Worm (Caenorhabditis elegans) whole organism, L1 larva: ENCODE data around the gene F35C11.4.
A peak's percentile ranks its signal among the peaks of the same experiment; 100 is the strongest.

ENCODE experiments used
- C34B4.2 ChIP-seq: sonication (generic microtip); optimal IDR thresholded peaks from 2 replicates; lab custom pipeline; 2017; ENCODE audit warnings: mild to moderate bottlenecking, missing genetic modification characterization, missing compliant biosample characterization
- F16B12.6 ChIP-seq: fragments of 150-350 bp; optimal IDR thresholded peaks from 2 replicates; lab custom pipeline; 2014; ENCODE audit warnings: missing biosample characterization, missing genetic modification characterization
- blmp-1 ChIP-seq: fragments of 150-350 bp; optimal IDR thresholded peaks from 2 replicates; lab custom pipeline; 2014; ENCODE audit warnings: missing biosample characterization, missing genetic modification characterization
- ceh-63 ChIP-seq: fragments of 200-800 bp; sonication (Bioruptor generic); optimal IDR thresholded peaks from 2 replicates; lab custom pipeline; 2018; ENCODE audit warnings: mild to moderate bottlenecking, missing genetic modification characterization, missing compliant biosample characterization
- ceh-82 ChIP-seq, 3 experiments: fragments of 150-350 bp in 1 of 3; sonication (generic microtip) in 2 of 3; optimal IDR thresholded peaks; 2 replicates each; lab custom pipeline; 2014 to 2017; ENCODE audit warnings: missing biosample characterization in 3 of 3, missing genetic modification characterization in 3 of 3
- ceh-90 ChIP-seq: sonication (generic microtip); optimal IDR thresholded peaks from 2 replicates; lab custom pipeline; 2016; ENCODE audit warnings: missing genetic modification characterization, missing compliant biosample characterization
- efl-1 ChIP-seq, 4 experiments: fragments of 150-350 bp; optimal IDR thresholded peaks in 3 of 4; peaks in 1 of 4; 1 replicate in 1 of 4; 2 replicates in 3 of 4; lab custom pipeline; 2014; ENCODE audit warnings: missing biosample characterization in 2 of 4, missing genetic modification characterization in 2 of 4, missing genetic modification reagents in 2 of 4
- efl-3 ChIP-seq: fragments of 200-800 bp; sonication (Bioruptor generic); optimal IDR thresholded peaks from 2 replicates; lab custom pipeline; 2018; ENCODE audit warnings: mild to moderate bottlenecking, missing genetic modification characterization, missing compliant biosample characterization
- elt-2 ChIP-seq: sonication (generic microtip); optimal IDR thresholded peaks from 2 replicates; lab custom pipeline; 2016; ENCODE audit warnings: missing genetic modification characterization, mild to moderate bottlenecking, inconsistent platforms, missing compliant biosample characterization, missing genetic modification reagents
- elt-3 ChIP-seq, 6 experiments: fragments of 150-350 bp in 1 of 6; sonication (generic microtip); optimal IDR thresholded peaks; 2 replicates each; lab custom pipeline; 2017 to 2018; ENCODE audit warnings: missing biosample characterization in 6 of 6, missing genetic modification characterization in 6 of 6, inconsistent platforms in 1 of 6
- ets-5 ChIP-seq: fragments of 200-800 bp; sonication (Bioruptor generic); IDR thresholded peaks from 2 replicates; pipeline ENCODE4 v1.3.6; 2022; ENCODE audit warnings: missing genetic modification characterization, missing compliant biosample characterization
- fkh-4 ChIP-seq: sonication (generic microtip); optimal IDR thresholded peaks from 2 replicates; lab custom pipeline; 2016; ENCODE audit warnings: missing compliant biosample characterization, missing genetic modification characterization, borderline replicate concordance
- hlh-4 ChIP-seq: sonication (generic microtip); optimal IDR thresholded peaks from 2 replicates; lab custom pipeline; 2016; ENCODE audit warnings: mild to moderate bottlenecking, missing genetic modification characterization, missing compliant biosample characterization
- irx-1 ChIP-seq: sonication (generic microtip); optimal IDR thresholded peaks from 2 replicates; lab custom pipeline; 2016; ENCODE audit warnings: missing genetic modification characterization, missing compliant biosample characterization
- jun-1 ChIP-seq: fragments of 150-350 bp; optimal IDR thresholded peaks from 2 replicates; lab custom pipeline; 2014; ENCODE audit warnings: missing biosample characterization, missing genetic modification reagents, missing genetic modification characterization
- lin-13 ChIP-seq: fragments of 150-350 bp; optimal IDR thresholded peaks from 2 replicates; lab custom pipeline; 2014; ENCODE audit warnings: missing biosample characterization, missing genetic modification reagents, missing genetic modification characterization
- lin-14 ChIP-seq: fragments of 200-800 bp; sonication (Bioruptor generic); optimal IDR thresholded peaks from 2 replicates; lab custom pipeline; 2018; ENCODE audit warnings: mild to moderate bottlenecking, missing genetic modification characterization, moderate library complexity, missing compliant biosample characterization
- lin-35 ChIP-seq, 2 experiments: fragments of 150-350 bp; optimal IDR thresholded peaks; 2 replicates each; lab custom pipeline; 2014; ENCODE audit warnings: missing biosample characterization in 2 of 2, missing genetic modification characterization in 2 of 2, missing genetic modification reagents in 2 of 2
- lin-39 ChIP-seq: fragments of 150-350 bp; optimal IDR thresholded peaks from 2 replicates; lab custom pipeline; 2014; ENCODE audit warnings: missing biosample characterization, missing genetic modification reagents, missing genetic modification characterization
- lir-3 ChIP-seq: sonication (generic microtip); optimal IDR thresholded peaks from 2 replicates; lab custom pipeline; 2016; ENCODE audit warnings: mild to moderate bottlenecking, missing genetic modification characterization, moderate library complexity, missing compliant biosample characterization; ENCODE audit not compliant: poor library complexity
- lsy-2 ChIP-seq, 2 experiments: fragments of 150-350 bp; optimal IDR thresholded peaks; 2 replicates each; lab custom pipeline; 2014; ENCODE audit warnings: missing biosample characterization in 2 of 2, missing genetic modification characterization in 2 of 2
- mdl-1 ChIP-seq, 2 experiments: fragments of 150-350 bp; optimal IDR thresholded peaks; 2 replicates each; lab custom pipeline; 2014 to 2017; ENCODE audit warnings: missing biosample characterization in 2 of 2, missing genetic modification characterization in 2 of 2, inconsistent platforms in 1 of 2
- mef-2 ChIP-seq: fragments of 150-350 bp; optimal IDR thresholded peaks from 2 replicates; lab custom pipeline; 2014; ENCODE audit warnings: missing biosample characterization, missing genetic modification characterization
- mep-1 ChIP-seq: fragments of 150-350 bp; optimal IDR thresholded peaks from 2 replicates; lab custom pipeline; 2014; ENCODE audit warnings: missing biosample characterization, missing genetic modification characterization
- nhr-12 ChIP-seq: sonication (generic microtip); optimal IDR thresholded peaks from 2 replicates; lab custom pipeline; 2017; ENCODE audit warnings: missing biosample characterization, missing genetic modification characterization
- nhr-71 ChIP-seq: sonication (generic microtip); optimal IDR thresholded peaks from 2 replicates; lab custom pipeline; 2016; ENCODE audit warnings: mild to moderate bottlenecking, missing genetic modification characterization, moderate library complexity, missing compliant biosample characterization
- pax-3 ChIP-seq: fragments of 200-800 bp; sonication (Bioruptor generic); optimal IDR thresholded peaks from 2 replicates; lab custom pipeline; 2018; ENCODE audit warnings: mild to moderate bottlenecking, missing genetic modification characterization, moderate library complexity, missing compliant biosample characterization
- pqm-1 ChIP-seq: sonication (generic microtip); optimal IDR thresholded peaks from 3 replicates; lab custom pipeline; 2017; ENCODE audit warnings: missing biosample characterization, missing genetic modification characterization
- rnt-1 ChIP-seq: sonication (generic microtip); optimal IDR thresholded peaks from 2 replicates; lab custom pipeline; 2016; ENCODE audit warnings: mild to moderate bottlenecking, missing genetic modification characterization, moderate library complexity, missing compliant biosample characterization
- sox-4 ChIP-seq: sonication (generic microtip); optimal IDR thresholded peaks from 2 replicates; lab custom pipeline; 2016; ENCODE audit warnings: missing genetic modification characterization, missing compliant biosample characterization
- sptf-1 ChIP-seq: fragments of 150-350 bp; optimal IDR thresholded peaks from 2 replicates; lab custom pipeline; 2014; ENCODE audit warnings: missing biosample characterization, missing genetic modification characterization
- swsn-7 ChIP-seq: sonication (generic microtip); optimal IDR thresholded peaks from 2 replicates; lab custom pipeline; 2016; ENCODE audit warnings: missing genetic modification characterization, missing compliant biosample characterization
- tlp-1 ChIP-seq: fragments of 150-350 bp; optimal IDR thresholded peaks from 2 replicates; lab custom pipeline; 2014; ENCODE audit warnings: missing biosample characterization, missing genetic modification characterization
- unc-30 ChIP-seq: sonication (generic microtip); optimal IDR thresholded peaks from 2 replicates; lab custom pipeline; 2017; ENCODE audit warnings: missing biosample characterization, missing genetic modification characterization
- xbp-1 ChIP-seq: sonication (generic microtip); optimal IDR thresholded peaks from 2 replicates; lab custom pipeline; 2016; ENCODE audit warnings: missing genetic modification characterization, missing compliant biosample characterization
- zag-1 ChIP-seq: fragments of 150-350 bp; optimal IDR thresholded peaks from 2 replicates; lab custom pipeline; 2014; ENCODE audit warnings: missing biosample characterization, missing genetic modification characterization
- ztf-11 ChIP-seq, 2 experiments: sonication (generic microtip); optimal IDR thresholded peaks; 2 replicates each; lab custom pipeline; 2016 to 2017; ENCODE audit warnings: missing genetic modification characterization in 2 of 2, missing biosample characterization in 1 of 2, missing compliant biosample characterization in 1 of 2

Gene F35C11.4

DNA sequence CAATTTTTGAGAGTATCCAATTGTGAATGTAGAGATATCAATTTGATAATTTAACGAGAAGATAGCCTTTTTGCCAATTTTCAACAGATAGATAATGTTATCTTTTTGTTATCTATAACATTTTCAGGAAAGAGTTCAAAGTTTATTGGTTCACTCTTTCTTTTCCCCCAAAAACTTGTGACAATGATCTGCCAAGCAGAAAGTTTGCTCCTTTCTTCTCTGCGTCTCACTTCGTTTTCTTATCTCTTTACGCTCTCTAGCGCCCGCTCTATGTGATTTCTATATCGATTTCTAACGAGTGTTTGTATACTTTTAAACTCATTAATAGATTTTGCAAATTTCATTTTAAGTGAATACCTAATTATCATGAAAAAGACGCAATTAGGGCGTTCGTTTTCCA lies 22.3 kb upstream of the F35C11.4 start (continued):
- TF ChIP-seq ets-5 (GFP tag; lab: Robert Waterston, UW) (no peak), ceh-90 (tag; lab: Kevin White, UChicago) (no peak), pqm-1 (tag; lab: Kevin White, UChicago) (peak; percentile 10), nhr-71 (tag; lab: Kevin White, UChicago) (peak; percentile 42), rnt-1 (tag; lab: Kevin White, UChicago) (no peak), mef-2 (tag; lab: Kevin White, UChicago) (no peak), mdl-1 (tag; optimal IDR thresholded peaks at IDR 0.05; lab: Kevin White, UChicago) (peak in 1 of 2 experiments; percentile 29), mep-1 (tag; lab: Kevin White, UChicago) (peak; percentile 40), swsn-7 (tag; lab: Kevin White, UChicago) (no peak), efl-3 (no peak), lin-14 (GFP tag; lab: Kevin White, UChicago) (no peak), tlp-1 (tag; lab: Kevin White, UChicago) (no peak), ceh-82 (tag; optimal IDR thresholded peaks at IDR 0.05; lab: Kevin White, UChicago) (no peak), jun-1 (tag; lab: Kevin White, UChicago) (no peak), lin-39 (tag; lab: Kevin White, UChicago) (no peak), sptf-1 (tag; lab: Kevin White, UChicago) (no peak), elt-2 (tag; lab: Kevin White, UChicago) (peak; percentile 93), blmp-1 (tag; lab: Kevin White, UChicago) (peak; percentile 23)
- TF ChIP-seq, all 84 proteins: peak for 12

DNA sequence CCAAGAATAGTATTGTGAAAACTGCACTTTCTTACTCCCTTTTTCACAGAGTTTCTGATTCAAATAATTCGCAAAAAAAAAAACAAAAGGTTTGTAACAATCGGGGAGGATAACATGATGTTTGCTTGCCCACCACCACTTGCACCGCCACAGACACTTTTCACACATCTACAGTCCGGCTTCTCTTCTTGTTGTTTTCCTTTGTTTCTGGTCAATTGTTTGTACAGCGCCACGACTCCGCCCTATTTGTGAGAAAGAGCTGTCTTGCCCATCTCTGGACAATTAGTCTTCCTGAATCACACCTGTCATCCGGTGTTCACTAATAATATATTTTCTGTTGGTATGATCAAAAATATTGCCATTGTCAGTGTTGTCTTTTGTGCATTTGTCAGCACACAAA lies 17.8 kb upstream of the F35C11.4 start, which contains the start of gene M110.9:
Gene M110.9 (plus strand): TSS at position 301 of the 400 bp plus-strand sequence.
- TF ChIP-seq lin-35 (GFP tag; optimal IDR thresholded peaks at IDR 0.05; lab: Kevin White, UChicago) = no peak

DNA sequence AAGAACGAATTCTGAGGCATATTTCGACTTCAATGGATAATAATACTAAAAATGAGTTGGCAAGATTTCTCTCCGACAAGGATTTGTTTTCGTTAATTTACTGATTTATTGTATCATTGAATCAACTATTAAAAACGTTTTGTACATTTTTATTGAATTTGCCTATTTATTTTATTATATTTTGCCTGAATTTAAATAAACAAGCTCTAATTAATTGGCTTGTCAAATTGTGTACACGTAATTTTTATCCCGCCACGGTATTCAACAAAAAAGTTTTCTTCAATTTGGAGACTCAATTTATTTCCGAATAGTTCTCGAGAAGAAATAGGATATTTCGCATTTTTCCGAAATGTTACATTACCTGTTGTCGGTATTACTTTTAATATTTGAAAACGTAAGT lies 16.3 kb upstream of the F35C11.4 start, which contains the start of gene M110.7:
Gene M110.7 (plus strand): TSS at position 301 of the 400 bp plus-strand sequence.
- TF ChIP-seq pax-3 (tag; lab: Kevin White, UChicago) (no peak), rnt-1 (tag; lab: Kevin White, UChicago) (no peak), ets-5 (GFP tag; lab: Robert Waterston, UW) (no peak), unc-30 (tag; lab: Kevin White, UChicago) (no peak), F16B12.6 (tag; lab: Kevin White, UChicago) (no peak), ztf-11 (tag; optimal IDR thresholded peaks at IDR 0.05; lab: Kevin White, UChicago) (no peak)

DNA sequence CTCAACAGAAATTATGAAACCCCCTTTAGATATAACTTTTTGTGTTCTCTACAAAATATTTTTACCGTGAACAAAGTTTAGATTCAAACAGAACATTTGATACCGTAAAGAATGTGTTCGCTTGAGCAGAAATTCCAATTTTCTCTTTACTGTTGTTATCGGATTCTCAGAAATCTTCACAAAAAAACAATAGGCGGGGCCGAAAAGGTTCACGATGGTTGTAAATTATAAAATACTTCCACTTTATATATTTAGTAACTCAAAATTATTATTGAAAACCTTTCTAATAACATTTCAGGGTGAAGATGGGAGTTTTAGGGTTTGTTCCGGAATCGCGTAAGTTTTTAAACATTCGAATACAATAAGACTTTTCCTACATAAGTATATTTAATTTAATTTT lies 10.6 kb upstream of the F35C11.4 start, which contains the start of gene nlp-5:
Gene nlp-5 (plus strand): TSS at position 301 of the 400 bp plus-strand sequence.
- TF ChIP-seq swsn-7 (tag; lab: Kevin White, UChicago) (no peak), hlh-4 (tag; lab: Kevin White, UChicago) (no peak), C34B4.2 (tag; lab: Kevin White, UChicago) (no peak)

ce11 chrII:8246476-8246875 lies 2.3 kb upstream of the F35C11.4 start, which contains the start of gene F35C11.3:
Gene F35C11.3, plus strand, starts transcription at chrII:8246776.
- TF ChIP-seq ceh-90 (tag; lab: Kevin White, UChicago) = no peak
- no peak for TF ChIP-seq efl-1 (optimal IDR thresholded peaks at IDR 0.05; lab: Kevin White, UChicago)
- TF ChIP-seq efl-1 (GFP tag; optimal IDR thresholded peaks at IDR 0.05 in 1 of 2; lab: Kevin White, UChicago) = no peak
- no peak for TF ChIP-seq sptf-1 (tag; lab: Kevin White, UChicago)
- no peak for TF ChIP-seq ceh-82 (tag; optimal IDR thresholded peaks at IDR 0.05; lab: Kevin White, UChicago)
- no peak for TF ChIP-seq ceh-63
- no peak for TF ChIP-seq rnt-1 (tag; lab: Kevin White, UChicago)
- no peak for TF ChIP-seq jun-1 (tag; lab: Kevin White, UChicago)
- no peak for TF ChIP-seq lin-13
- no peak for TF ChIP-seq fkh-4 (tag; lab: Kevin White, UChicago)
- no peak for TF ChIP-seq lsy-2 (tag; optimal IDR thresholded peaks at IDR 0.05; lab: Kevin White, UChicago)
- TF ChIP-seq tlp-1 (tag; lab: Kevin White, UChicago) = no peak
- TF ChIP-seq xbp-1 (tag; lab: Kevin White, UChicago) = no peak
- no peak for TF ChIP-seq lir-3 (tag; lab: Kevin White, UChicago)
- TF ChIP-seq elt-3 (tag; optimal IDR thresholded peaks at IDR 0.05; lab: Kevin White, UChicago) = no peak
- no peak for TF ChIP-seq zag-1 (tag; lab: Kevin White, UChicago)
- TF ChIP-seq sox-4 (tag; lab: Kevin White, UChicago) = no peak
- TF ChIP-seq nhr-12 (tag; lab: Kevin White, UChicago) = no peak
- TF ChIP-seq irx-1 = no peak
